Fruit fly (Drosophila melanogaster) whole organism, embryonic: ENCODE data around the gene Gr98c.

Experiments
- Adf1 ChIP-seq: fragments of 200-800 bp; sonication (Bioruptor generic); IDR thresholded peaks from 2 replicates; pipeline ENCODE4 v1.3.6; 2022; ENCODE audit warnings: missing biosample characterization, missing genetic modification characterization
- Aef1 ChIP-seq: fragments of 200-800 bp; sonication (Bioruptor generic); IDR thresholded peaks from 3 replicates; pipeline ENCODE4 v1.3.6; 2022; ENCODE audit warnings: missing biosample characterization, missing genetic modification characterization
- B-H2 ChIP-seq: fragments of 200-800 bp; sonication (Bioruptor generic); optimal IDR thresholded peaks from 2 replicates; lab custom pipeline; 2018; ENCODE audit warnings: missing biosample characterization, mild to moderate bottlenecking, missing genetic modification characterization
- CG10274 ChIP-seq: fragments of 200-800 bp; sonication (Bioruptor generic); optimal IDR thresholded peaks from 3 replicates; lab custom pipeline; 2017; ENCODE audit warnings: missing biosample characterization, mild to moderate bottlenecking, missing genetic modification characterization
- CG10321 ChIP-seq: fragments of 200-800 bp; sonication (Bioruptor generic); IDR thresholded peaks from 2 replicates; pipeline ENCODE4 v1.3.6; 2022; ENCODE audit warnings: missing biosample characterization, missing genetic modification characterization
- CG10543 ChIP-seq: fragments of 200-800 bp; sonication (Bioruptor generic); optimal IDR thresholded peaks from 3 replicates; lab custom pipeline; 2017; ENCODE audit warnings: missing biosample characterization, mild to moderate bottlenecking, missing genetic modification characterization, moderate library complexity
- CG11560 ChIP-seq: fragments of 200-800 bp; sonication (Bioruptor generic); IDR thresholded peaks from 3 replicates; pipeline ENCODE4 v1.3.6; 2022; ENCODE audit warnings: missing biosample characterization, missing genetic modification characterization
- CG12155 ChIP-seq: fragments of 200-800 bp; sonication (Bioruptor generic); optimal IDR thresholded peaks from 3 replicates; lab custom pipeline; 2016; ENCODE audit warnings: missing biosample characterization, missing genetic modification characterization
- CG12769 ChIP-seq: fragments of 200-800 bp; sonication (Bioruptor generic); optimal IDR thresholded peaks from 2 replicates; lab custom pipeline; 2019; ENCODE audit warnings: missing biosample characterization, mild to moderate bottlenecking, missing genetic modification characterization, moderate library complexity
- CG13894 ChIP-seq: fragments of 200-800 bp; sonication (Bioruptor generic); optimal IDR thresholded peaks from 3 replicates; lab custom pipeline; 2018; ENCODE audit warnings: missing biosample characterization, mild to moderate bottlenecking, missing genetic modification characterization, moderate library complexity
- CG14014 ChIP-seq: fragments of 200-800 bp; sonication (Bioruptor generic); IDR thresholded peaks from 2 replicates; pipeline ENCODE4 v1.3.6; 2022; ENCODE audit warnings: missing biosample characterization, missing genetic modification characterization
- CG14050 ChIP-seq: fragments of 200-800 bp; sonication (Bioruptor generic); IDR thresholded peaks from 3 replicates; pipeline ENCODE4 v1.3.6; 2022; ENCODE audit warnings: missing biosample characterization, missing genetic modification characterization
- CG15514 ChIP-seq: fragments of 200-800 bp; sonication (Bioruptor generic); optimal IDR thresholded peaks from 3 replicates; lab custom pipeline; 2017; ENCODE audit warnings: missing biosample characterization, missing genetic modification characterization, mild to moderate bottlenecking, moderate library complexity, missing genetic modification reagents
- CG18599 ChIP-seq: fragments of 200-800 bp; sonication (Bioruptor generic); optimal IDR thresholded peaks from 3 replicates; lab custom pipeline; 2017; ENCODE audit warnings: missing biosample characterization, missing genetic modification characterization, mild to moderate bottlenecking, moderate library complexity, missing genetic modification reagents
- CG18619 ChIP-seq: fragments of 200-800 bp; sonication (Bioruptor generic); optimal IDR thresholded peaks from 3 replicates; lab custom pipeline; 2017; ENCODE audit warnings: missing biosample characterization, mild to moderate bottlenecking, missing genetic modification characterization
- CG33213 ChIP-seq: fragments of 200-800 bp; sonication (Bioruptor generic); optimal IDR thresholded peaks from 3 replicates; lab custom pipeline; 2016; ENCODE audit warnings: missing biosample characterization, missing genetic modification characterization
- CG6254 ChIP-seq: fragments of 200-800 bp; sonication (Bioruptor generic); optimal IDR thresholded peaks from 3 replicates; lab custom pipeline; 2017; ENCODE audit warnings: mild to moderate bottlenecking, missing biosample characterization, missing genetic modification reagents, missing genetic modification characterization
- CG8944 ChIP-seq: fragments of 200-800 bp; sonication (Bioruptor generic); optimal IDR thresholded peaks from 3 replicates; lab custom pipeline; 2016; ENCODE audit warnings: missing biosample characterization, missing genetic modification characterization
- CG9215 ChIP-seq: fragments of 200-800 bp; sonication (Bioruptor generic); IDR thresholded peaks from 2 replicates; pipeline ENCODE4 v1.3.6; 2022; ENCODE audit warnings: missing biosample characterization, missing genetic modification characterization
- CG9727 ChIP-seq: fragments of 200-800 bp; sonication (Bioruptor generic); optimal IDR thresholded peaks from 3 replicates; lab custom pipeline; 2017; ENCODE audit warnings: missing biosample characterization, mild to moderate bottlenecking, missing genetic modification characterization
- CoRest ChIP-seq: fragments of 200-800 bp; sonication (Bioruptor generic); optimal IDR thresholded peaks from 3 replicates; lab custom pipeline; 2018; ENCODE audit warnings: missing biosample characterization, mild to moderate bottlenecking, missing genetic modification characterization, moderate library complexity
- Deaf1 ChIP-seq: fragments of 200-800 bp; optimal IDR thresholded peaks from 3 replicates; lab custom pipeline; 2019; ENCODE audit warnings: missing biosample characterization, mild to moderate bottlenecking, missing genetic modification characterization, moderate library complexity
- Dll ChIP-seq: fragments of 200-800 bp; sonication (Bioruptor generic); IDR thresholded peaks from 4 replicates; pipeline ENCODE4 v1.3.6; 2022; ENCODE audit warnings: missing biosample characterization, missing genetic modification characterization; ENCODE audit not compliant: partially characterized antibody
- GATAe ChIP-seq: fragments of 200-800 bp; sonication (Bioruptor generic); conservative IDR thresholded peaks from 2 replicates; pipeline ENCODE4 v1.3.6; 2022; ENCODE audit warnings: missing biosample characterization, missing genetic modification characterization
- HLH3B ChIP-seq: fragments of 200-800 bp; sonication (Bioruptor generic); IDR thresholded peaks from 2 replicates; pipeline ENCODE4 v1.3.6; 2022; ENCODE audit warnings: missing biosample characterization, missing genetic modification characterization
- Hr3 ChIP-seq: fragments of 200-800 bp; sonication (Bioruptor generic); optimal IDR thresholded peaks from 3 replicates; lab custom pipeline; 2016; ENCODE audit warnings: missing biosample characterization, missing genetic modification characterization
- Kr ChIP-seq: fragments of 200-800 bp; sonication (Bioruptor generic); optimal IDR thresholded peaks from 2 replicates; lab custom pipeline; 2017; ENCODE audit warnings: missing biosample characterization, mild to moderate bottlenecking, missing genetic modification characterization
- Med ChIP-seq: fragments of 200-800 bp; sonication (Bioruptor generic); peaks from one replicate; lab custom pipeline; 2016; ENCODE audit warnings: missing biosample characterization, missing genetic modification characterization, mild to moderate bottlenecking, inconsistent platforms, moderate library complexity
- Mes4 ChIP-seq: fragments of 200-800 bp; sonication (Bioruptor generic); optimal IDR thresholded peaks from 2 replicates; lab custom pipeline; 2016; ENCODE audit warnings: missing biosample characterization, missing genetic modification characterization
- Nf-YC ChIP-seq: fragments of 200-800 bp; optimal IDR thresholded peaks from 3 replicates; lab custom pipeline; 2019; ENCODE audit warnings: missing biosample characterization, mild to moderate bottlenecking, missing genetic modification characterization, moderate library complexity
- TFAM ChIP-seq: fragments of 200-800 bp; sonication (Bioruptor generic); optimal IDR thresholded peaks from 2 replicates; lab custom pipeline; 2017; ENCODE audit warnings: missing biosample characterization, missing genetic modification characterization, inconsistent platforms
- al ChIP-seq: fragments of 200-800 bp; sonication (Bioruptor generic); IDR thresholded peaks from 2 replicates; pipeline ENCODE4 v1.3.6; 2022; ENCODE audit warnings: missing biosample characterization, missing genetic modification characterization
- cg ChIP-seq: fragments of 200-800 bp; sonication (Bioruptor generic); optimal IDR thresholded peaks from 3 replicates; lab custom pipeline; 2019; ENCODE audit warnings: missing biosample characterization, mild to moderate bottlenecking, missing genetic modification characterization, moderate library complexity
- chinmo ChIP-seq: fragments of 200-800 bp; sonication (Bioruptor generic); IDR thresholded peaks from 4 replicates; pipeline ENCODE4 v1.3.6; 2022; ENCODE audit warnings: missing biosample characterization, missing genetic modification characterization; ENCODE audit not compliant: partially characterized antibody
- crol ChIP-seq: fragments of 200-800 bp; sonication (Bioruptor generic); IDR thresholded peaks from 2 replicates; pipeline ENCODE4 v1.3.6; 2022; ENCODE audit warnings: missing biosample characterization, missing genetic modification characterization
- cwo ChIP-seq: fragments of 200-800 bp; sonication (Bioruptor generic); optimal IDR thresholded peaks from 3 replicates; lab custom pipeline; 2017; ENCODE audit warnings: missing biosample characterization, missing genetic modification characterization, mild to moderate bottlenecking, moderate library complexity, missing genetic modification reagents
- danr ChIP-seq: fragments of 200-800 bp; sonication (Bioruptor generic); IDR thresholded peaks from 2 replicates; pipeline ENCODE4 v1.3.6; 2022; ENCODE audit warnings: missing biosample characterization, missing genetic modification characterization
- fd102C ChIP-seq: fragments of 200-800 bp; sonication (Bioruptor generic); optimal IDR thresholded peaks from 2 replicates; lab custom pipeline; 2018; ENCODE audit warnings: missing biosample characterization, mild to moderate bottlenecking, missing genetic modification characterization, moderate library complexity
- hth ChIP-seq: fragments of >200 bp; optimal IDR thresholded peaks from 2 replicates; lab custom pipeline; 2017; ENCODE audit warnings: inconsistent platforms
- kni ChIP-seq: fragments of 200-800 bp; sonication (Bioruptor generic); optimal IDR thresholded peaks from 3 replicates; lab custom pipeline; 2017; ENCODE audit warnings: mild to moderate bottlenecking, missing biosample characterization, missing genetic modification reagents, missing genetic modification characterization
- mirr ChIP-seq: fragments of 200-800 bp; sonication (Bioruptor generic); optimal IDR thresholded peaks from 3 replicates; lab custom pipeline; 2018; ENCODE audit warnings: missing biosample characterization, mild to moderate bottlenecking, missing genetic modification characterization
- otp ChIP-seq: fragments of 200-800 bp; sonication (Bioruptor generic); IDR thresholded peaks from 3 replicates; pipeline ENCODE4, ENCODE4 v1.3.6; 2022; ENCODE audit warnings: missing biosample characterization, missing genetic modification characterization
- pan ChIP-seq, 4 experiments: fragments of >200 bp in 3 of 4; fragments of 200-800 bp in 1 of 4; sonication (Bioruptor generic) in 1 of 4; optimal IDR thresholded peaks in 3 of 4; IDR thresholded peaks in 1 of 4; 2 replicates each; pipeline versions ENCODE4 v1.3.6 to Lab custom; 2017 to 2022; ENCODE audit warnings: missing biosample characterization in 2 of 4, missing genetic modification characterization in 2 of 4, mixed read lengths in 1 of 4
- run ChIP-seq: fragments of 200-800 bp; sonication (Bioruptor generic); optimal IDR thresholded peaks from 3 replicates; lab custom pipeline; 2018; ENCODE audit warnings: missing biosample characterization, mild to moderate bottlenecking, missing genetic modification characterization
- sd ChIP-seq: fragments of 200-800 bp; sonication (Bioruptor generic); optimal IDR thresholded peaks from 3 replicates; lab custom pipeline; 2018; ENCODE audit warnings: missing biosample characterization, mild to moderate bottlenecking, missing genetic modification characterization, moderate library complexity
- sob ChIP-seq: fragments of 200-800 bp; sonication (Bioruptor generic); IDR thresholded peaks from 2 replicates; pipeline ENCODE4 v1.3.6; 2022; ENCODE audit warnings: missing biosample characterization, missing genetic modification characterization
- sug ChIP-seq: fragments of 200-800 bp; optimal IDR thresholded peaks from 2 replicates; lab custom pipeline; 2019; ENCODE audit warnings: missing biosample characterization, mild to moderate bottlenecking, missing genetic modification characterization, moderate library complexity
- vvl ChIP-seq: fragments of 200-800 bp; sonication (Bioruptor generic); IDR thresholded peaks from 2 replicates; pipeline ENCODE4 v1.3.6; 2022; ENCODE audit warnings: missing biosample characterization, missing genetic modification characterization
- zen2 ChIP-seq: fragments of 200-800 bp; sonication (Bioruptor generic); IDR thresholded peaks from 3 replicates; pipeline ENCODE4 v1.3.6; 2022; ENCODE audit warnings: missing biosample characterization, missing genetic modification characterization; ENCODE audit not compliant: partially characterized antibody

Gr98c gene

dm6 chr3R:27579422-27579821 is 35.2 kb downstream of the Gr98c start:
- TF ChIP-seq crol (GFP tag; lab: Robert Waterston, UW) (peak; percentile 41), Med (no peak), CG15514 (GFP tag; lab: Kevin White, UChicago) (no peak), CG13894 (tag; lab: Kevin White, UChicago) (peak; percentile 59), Dll (GFP tag; lab: Robert Waterston, UW) (0 out of 4 replicates have a peak, but pooled peaks have one; percentile 28), CG10274 (GFP tag; lab: Kevin White, UChicago) (no peak), cwo (GFP tag; lab: Kevin White, UChicago) (peak; percentile 1), chinmo (0 out of 4 replicates have a peak, but pooled peaks have one; percentile 53), vvl (GFP tag; lab: Robert Waterston, UW) (peak; percentile 37; the same call in 1 of the 2 replicates), Hr3 (no peak), sd (tag; lab: Kevin White, UChicago) (peak; percentile 35), Kr (no peak), CG18619 (GFP tag; lab: Kevin White, UChicago) (no peak), B-H2 (GFP tag; lab: Kevin White, UChicago) (no peak), CG11560 (no peak), otp (GFP tag; lab: Robert Waterston, UW) (peak; percentile 59; the same call in 1 of the 3 replicates), kni (GFP tag; lab: Kevin White, UChicago) (peak; percentile 44), CG8944 (GFP tag; lab: Kevin White, UChicago) (no peak), CoRest (tag; lab: Kevin White, UChicago) (peak; percentile 6), HLH3B (GFP tag; lab: Robert Waterston, UW) (no peak), mirr (GFP tag; lab: Kevin White, UChicago) (peak; percentile 17), CG9215 (GFP tag; lab: Robert Waterston, UW) (no peak), CG12769 (tag; lab: Kevin White, UChicago) (peak; percentile 2), Nf-YC (no peak), Deaf1 (tag; lab: Kevin White, UChicago) (no peak)

dm6 chr3R:27580274-27581011 is 36.2 kb downstream of the Gr98c start:
- TF ChIP-seq CG10321 (GFP tag; lab: Robert Waterston, UW): no peak
- no peak for TF ChIP-seq CG6254
- TF ChIP-seq sug (tag; lab: Kevin White, UChicago): peak; percentile 62
- peak; percentile 84 for TF ChIP-seq cg (GFP tag; lab: Kevin White, UChicago)
- TF ChIP-seq Adf1 (GFP tag; lab: Robert Waterston, UW): no peak
- TF ChIP-seq CG14050 (GFP tag; lab: Robert Waterston, UW): no peak
- TF ChIP-seq Mes4 (GFP tag; lab: Kevin White, UChicago): no peak
- TF ChIP-seq hth (lab: Kevin White, UChicago): no peak
- TF ChIP-seq pan (optimal IDR thresholded peaks at IDR 0.05; lab: Kevin White, UChicago): no peak
- TF ChIP-seq pan (GFP tag; optimal IDR thresholded peaks at IDR 0.05 in 1 of 2, IDR thresholded peaks at IDR 0.05 in 1 of 2): no peak
- TF ChIP-seq CG14014 (GFP tag; lab: Robert Waterston, UW): no peak
- TF ChIP-seq CG10543 (GFP tag; lab: Kevin White, UChicago): peak; percentile 41
- TF ChIP-seq al: no peak
- TF ChIP-seq run: no peak
- TF ChIP-seq CG12155 (GFP tag; lab: Kevin White, UChicago): no peak
- no peak for TF ChIP-seq fd102C (GFP tag; lab: Kevin White, UChicago)
- TF ChIP-seq CG33213 (GFP tag; lab: Kevin White, UChicago): no peak
- TF ChIP-seq CG18599 (GFP tag; lab: Kevin White, UChicago): no peak
- no peak for TF ChIP-seq Aef1 (GFP tag; lab: Robert Waterston, UW)
- TF ChIP-seq GATAe (GFP tag; lab: Robert Waterston, UW): no peak
- TF ChIP-seq sob (GFP tag; lab: Robert Waterston, UW): 0 out of 2 replicates have a peak, but pooled peaks have one; percentile 10
- no peak for TF ChIP-seq zen2 (GFP tag; lab: Robert Waterston, UW)
- TF ChIP-seq Dll (GFP tag; lab: Robert Waterston, UW): no peak
- no peak for TF ChIP-seq TFAM (GFP tag; lab: Kevin White, UChicago)
- TF ChIP-seq danr (GFP tag; lab: Robert Waterston, UW): no peak
- no peak for TF ChIP-seq CG9727 (GFP tag; lab: Kevin White, UChicago)
